Fruit fly (Drosophila melanogaster): ENCODE data around the gene CG42764.

dm6 chr3L:20441632-20442469 lies 24.0 kb downstream of the CG42764 start, which contains the start of gene CG5910:
- no peak for TF ChIP-seq CG8478 (optimal IDR thresholded peaks at IDR 0.05)
- no peak for TF ChIP-seq CTCF (optimal IDR thresholded peaks at IDR 0.05)

Measured in S2 (cell line).